Fruit fly (Drosophila melanogaster) whole organism, embryonic: Measurements from ENCODE around the gene CG13947.

Experiments used
- Fer3 ChIP-seq: fragments of 200-800 bp; sonication (Bioruptor generic); optimal IDR thresholded peaks from 2 replicates; lab custom pipeline; 2018; ENCODE audit warnings: missing biosample characterization, mild to moderate bottlenecking, missing genetic modification characterization, moderate library complexity
- Nf-YC ChIP-seq: fragments of 200-800 bp; optimal IDR thresholded peaks from 3 replicates; lab custom pipeline; 2019; ENCODE audit warnings: missing biosample characterization, mild to moderate bottlenecking, missing genetic modification characterization, moderate library complexity
- cad ChIP-seq: fragments of >200 bp; optimal IDR thresholded peaks from 2 replicates; lab custom pipeline; 2017; ENCODE audit warnings: missing biosample characterization, missing genetic modification characterization

dm6 chr2L:784036-784435, 5.1 kb downstream of the CG13947 start, which contains the start of gene CG3544:
- TF ChIP-seq Nf-YC (tag; lab: Kevin White, UChicago), result no peak
- no peak for TF ChIP-seq Fer3 (tag; lab: Kevin White, UChicago)
- no peak for TF ChIP-seq cad (GFP tag; lab: Kevin White, UChicago)
